Worm (Caenorhabditis elegans): ENCODE measurements around the gene B0432.10.

- TF ChIP-seq him-1 (tag; optimal IDR thresholded peaks at IDR 0.05) (no peak), dao-5 (tag; optimal IDR thresholded peaks at IDR 0.05) (no peak), W03F9.2 (tag; optimal IDR thresholded peaks at IDR 0.05) (no peak)
These were observed 12.2 kb downstream of the B0432.10 start, which contains the start of gene B0432.7 for ce11 chrII:273872-274271.
